Fruit fly (Drosophila melanogaster): Measurements from ENCODE around the gene Ugt37E1.

Gene Ugt37E1

DNA sequence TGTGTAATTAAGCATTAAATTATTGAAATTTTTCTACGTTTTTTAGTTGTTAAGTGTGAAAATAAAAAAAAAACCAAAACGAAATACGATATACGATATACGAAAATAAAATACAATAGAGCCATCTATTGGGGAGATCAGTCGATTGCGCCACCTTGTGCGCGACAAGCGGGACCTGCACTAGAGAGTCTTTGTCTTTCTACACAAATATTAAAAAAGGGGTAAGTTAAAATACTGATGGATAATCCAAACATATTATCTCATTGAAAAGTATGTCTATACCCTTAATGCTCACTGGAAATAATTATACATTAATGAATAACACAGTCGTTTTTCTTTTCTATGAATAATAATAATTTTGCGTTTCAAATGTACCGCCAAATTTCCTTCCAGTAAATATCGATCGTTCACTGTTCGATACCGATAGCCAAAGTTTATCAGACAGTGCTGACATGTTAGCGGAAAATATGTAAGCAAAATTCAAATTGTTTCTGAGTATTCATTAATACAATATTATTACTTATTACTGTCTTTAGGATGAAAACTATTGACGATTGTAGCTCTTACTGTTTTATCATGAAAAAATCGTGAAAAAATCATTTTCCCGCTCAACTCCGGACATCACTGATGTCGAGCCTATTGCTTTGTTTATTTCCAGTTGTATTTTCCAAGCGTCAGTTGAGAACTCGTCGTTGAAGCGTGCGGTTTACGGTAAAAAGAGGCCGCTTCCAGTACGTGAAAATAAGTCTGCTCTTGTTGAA lies 19.8 kb downstream of the Ugt37E1 start, which contains the start of gene mdy (continued):
- TF ChIP-seq sim (GFP tag; IDR thresholded peaks at IDR 0.05) = no peak
- peak; percentile 46 for TF ChIP-seq CG7786 (GFP tag; optimal IDR thresholded peaks at IDR 0.05)
- TF ChIP-seq B-H2 (GFP tag; optimal IDR thresholded peaks at IDR 0.05) = peak; percentile 24
- TF ChIP-seq slp2 (GFP tag; optimal IDR thresholded peaks at IDR 0.05) = peak; percentile 30
- no peak for TF ChIP-seq zen2 (GFP tag; IDR thresholded peaks at IDR 0.05; ENCODE audit: partially characterized antibody)
- no peak for TF ChIP-seq ewg (GFP tag; optimal IDR thresholded peaks at IDR 0.05)
- TF ChIP-seq CG9932 (GFP tag; IDR thresholded peaks at IDR 0.05) = peak; percentile 63
- no peak for TF ChIP-seq CG8089 (GFP tag; optimal IDR thresholded peaks at IDR 0.05)
- TF ChIP-seq zen (tag; optimal IDR thresholded peaks at IDR 0.05) = peak; percentile 58
- TF ChIP-seq CG1529 (GFP tag; optimal IDR thresholded peaks at IDR 0.05) = no peak
- peak; percentile 32 for TF ChIP-seq Myb (GFP tag; optimal IDR thresholded peaks at IDR 0.05)
- peak; percentile 4 to 65 for TF ChIP-seq chif (GFP tag; optimal IDR thresholded peaks at IDR 0.05)
- peak; percentile 14 for TF ChIP-seq gcm (GFP tag; optimal IDR thresholded peaks at IDR 0.05)
- peak; percentile 0 for TF ChIP-seq CG4328 (GFP tag; optimal IDR thresholded peaks at IDR 0.05)
- no peak for TF ChIP-seq ftz-f1 (GFP tag; optimal IDR thresholded peaks at IDR 0.05)
- peak; percentile 57 for TF ChIP-seq phol (tag; optimal IDR thresholded peaks at IDR 0.05)
- TF ChIP-seq org-1 (GFP tag; optimal IDR thresholded peaks at IDR 0.05) = peak; percentile 7
- TF ChIP-seq CG4820 (GFP tag; optimal IDR thresholded peaks at IDR 0.05) = peak; percentile 43
- TF ChIP-seq ttk (GFP tag; IDR thresholded peaks at IDR 0.05) = no peak
- TF ChIP-seq NFAT (GFP tag; IDR thresholded peaks at IDR 0.05) = peak; percentile 86
- TF ChIP-seq CG9437 (GFP tag; optimal IDR thresholded peaks at IDR 0.05) = no peak
- no peak for TF ChIP-seq Hey (tag; optimal IDR thresholded peaks at IDR 0.05)
- 0 out of 2 replicates have a peak, but pooled peaks have one; percentile 29 for TF ChIP-seq CG42726 (GFP tag; IDR thresholded peaks at IDR 0.05; ENCODE audit: partially characterized antibody)
- peak; percentile 38 for TF ChIP-seq CG10979 (tag; optimal IDR thresholded peaks at IDR 0.05)
- TF ChIP-seq Dip3 (GFP tag; optimal IDR thresholded peaks at IDR 0.05) = peak; percentile 0
- no peak for TF ChIP-seq CG43689 (GFP tag; IDR thresholded peaks at IDR 0.05)
- TF ChIP-seq B-H1 (GFP tag; IDR thresholded peaks at IDR 0.05) = no peak
- TF ChIP-seq Deaf1 (tag; optimal IDR thresholded peaks at IDR 0.05) = peak; percentile 21
- peak; percentile 65 for TF ChIP-seq Max (GFP tag; optimal IDR thresholded peaks at IDR 0.05)
- TF ChIP-seq H2.0 (GFP tag; IDR thresholded peaks at IDR 0.05) = peak; percentile 62
- TF ChIP-seq fd102C (GFP tag; optimal IDR thresholded peaks at IDR 0.05) = no peak
- peak; percentile 12 for TF ChIP-seq ind (GFP tag; optimal IDR thresholded peaks at IDR 0.05)
- TF ChIP-seq CG14441 (GFP tag; IDR thresholded peaks at IDR 0.05) = peak; percentile 47
- TF ChIP-seq unc-4 (GFP tag; IDR thresholded peaks at IDR 0.05; ENCODE audit: partially characterized antibody) = peak; percentile 55; the same call in 1 of the 2 replicates
- peak; percentile 31 for TF ChIP-seq Vsx1 (GFP tag; optimal IDR thresholded peaks at IDR 0.05)
- peak; percentile 33 for TF ChIP-seq NfI (GFP tag; optimal IDR thresholded peaks at IDR 0.05)
- no peak for TF ChIP-seq CG4854 (GFP tag; optimal IDR thresholded peaks at IDR 0.05)
- TF ChIP-seq lmd (GFP tag; IDR thresholded peaks at IDR 0.05) = peak; percentile 40; the same call in 1 of the 2 replicates
- TF ChIP-seq CG3163 (GFP tag; optimal IDR thresholded peaks at IDR 0.05) = no peak
- peak; percentile 45; the same call in 1 of the 2 replicates for TF ChIP-seq dati (GFP tag; IDR thresholded peaks at IDR 0.05)
- TF ChIP-seq zfh1 (GFP tag; IDR thresholded peaks at IDR 0.05) = peak; percentile 60; the same call in 2 of the 3 replicates
- TF ChIP-seq CG13123 (GFP tag; optimal IDR thresholded peaks at IDR 0.05) = peak; percentile 13
- TF ChIP-seq CG15073 (GFP tag; optimal IDR thresholded peaks at IDR 0.05) = no peak
- TF ChIP-seq Eip74EF (GFP tag; optimal IDR thresholded peaks at IDR 0.05) = peak in 1 of 2 experiments; percentile 17
- TF ChIP-seq Camta (GFP tag; optimal IDR thresholded peaks at IDR 0.05) = peak; percentile 4
- peak; percentile 23 for TF ChIP-seq trem (tag; optimal IDR thresholded peaks at IDR 0.05)
- no peak for TF ChIP-seq Asciz (GFP tag; optimal IDR thresholded peaks at IDR 0.05)
- TF ChIP-seq CG11456 (GFP tag; IDR thresholded peaks at IDR 0.05) = peak; percentile 86
- TF ChIP-seq kay (GFP tag; optimal IDR thresholded peaks at IDR 0.05) = peak; percentile 58

Measured in whole organism, embryonic.